Fruit fly (Drosophila melanogaster) whole organism, embryonic: ENCODE measurements around the gene CG1840.

Experiments used
- CG15269 ChIP-seq: fragments of 200-800 bp; sonication (Bioruptor generic); optimal IDR thresholded peaks from 2 replicates; lab custom pipeline; 2018; ENCODE audit warnings: missing biosample characterization, mild to moderate bottlenecking, missing genetic modification characterization, moderate library complexity
- CkIIα-i1 ChIP-seq: fragments of 200-800 bp; sonication (Bioruptor generic); IDR thresholded peaks from 2 replicates; pipeline ENCODE4 v1.3.6; 2022; ENCODE audit warnings: missing biosample characterization, missing genetic modification characterization
- ftz-f1 ChIP-seq: fragments of 200-800 bp; sonication (Bioruptor generic); optimal IDR thresholded peaks from 2 replicates; lab custom pipeline; 2016; ENCODE audit warnings: missing biosample characterization, missing genetic modification characterization
- nau ChIP-seq: fragments of 200-800 bp; sonication (Bioruptor generic); optimal IDR thresholded peaks from 3 replicates; lab custom pipeline; 2017; ENCODE audit warnings: missing biosample characterization, mild to moderate bottlenecking, missing genetic modification characterization, missing genetic modification reagents
- sd ChIP-seq: fragments of 200-800 bp; sonication (Bioruptor generic); optimal IDR thresholded peaks from 3 replicates; lab custom pipeline; 2018; ENCODE audit warnings: missing biosample characterization, mild to moderate bottlenecking, missing genetic modification characterization, moderate library complexity
- stc ChIP-seq: fragments of 200-800 bp; sonication (Bioruptor generic); IDR thresholded peaks from 2 replicates; pipeline ENCODE4 v1.3.6; 2022; ENCODE audit warnings: missing biosample characterization, missing genetic modification characterization

- TF ChIP-seq CG15269 (tag; lab: Kevin White, UChicago), result no peak
- no peak for TF ChIP-seq ftz-f1
- no peak for TF ChIP-seq CkIIα-i1 (GFP tag; lab: Robert Waterston, UW)
- TF ChIP-seq nau, result no peak
- TF ChIP-seq stc, result no peak
- TF ChIP-seq sd, result no peak
These were observed 12.9 kb upstream of the CG1840 start for dm6 chrX:11875146-11875830.
